Worm (Caenorhabditis elegans) whole organism, L2 larva: ENCODE results near the gene nhr-232.

Experiments
- C34F6.9 ChIP-seq: fragments of 150-350 bp; optimal IDR thresholded peaks from 2 replicates; lab custom pipeline; 2014; ENCODE audit warnings: missing biosample characterization, missing genetic modification characterization
- R02D3.7 ChIP-seq: fragments of 150-350 bp; optimal IDR thresholded peaks from 2 replicates; lab custom pipeline; 2014; ENCODE audit warnings: missing biosample characterization, missing genetic modification characterization
- ZK546.5 ChIP-seq: sonication (generic microtip); optimal IDR thresholded peaks from 2 replicates; lab custom pipeline; 2017; ENCODE audit warnings: missing biosample characterization, missing genetic modification characterization
- aly-2 ChIP-seq: fragments of 150-350 bp; optimal IDR thresholded peaks from 2 replicates; lab custom pipeline; 2014; ENCODE audit warnings: missing biosample characterization, missing genetic modification characterization
- blmp-1 ChIP-seq: sonication (generic microtip); optimal IDR thresholded peaks from 2 replicates; lab custom pipeline; 2017; ENCODE audit warnings: missing genetic modification characterization, mild to moderate bottlenecking, missing compliant biosample characterization, antibody characterized with exemption, moderate library complexity; ENCODE audit not compliant: insufficient read depth
- ceh-16 ChIP-seq: fragments of 150-350 bp; optimal IDR thresholded peaks from 2 replicates; lab custom pipeline; 2014; ENCODE audit warnings: missing biosample characterization, missing genetic modification characterization
- crh-2 ChIP-seq: sonication (generic microtip); optimal IDR thresholded peaks from 2 replicates; lab custom pipeline; 2017; ENCODE audit warnings: missing biosample characterization, missing genetic modification characterization
- dmd-4 ChIP-seq: sonication (generic microtip); optimal IDR thresholded peaks from 2 replicates; lab custom pipeline; 2017; ENCODE audit warnings: missing biosample characterization, missing genetic modification characterization
- egl-27 ChIP-seq: sonication (generic microtip); optimal IDR thresholded peaks from 3 replicates; lab custom pipeline; 2017; ENCODE audit warnings: missing biosample characterization, missing genetic modification reagents, missing genetic modification characterization
- elt-1 ChIP-seq: fragments of 150-350 bp; optimal IDR thresholded peaks from 2 replicates; lab custom pipeline; 2014; ENCODE audit warnings: missing biosample characterization, missing genetic modification characterization
- elt-3 ChIP-seq: sonication (generic microtip); optimal IDR thresholded peaks from 2 replicates; lab custom pipeline; 2017; ENCODE audit warnings: missing biosample characterization, missing genetic modification characterization
- fos-1 ChIP-seq: fragments of 150-350 bp; optimal IDR thresholded peaks from 2 replicates; lab custom pipeline; 2014; ENCODE audit warnings: missing biosample characterization, missing genetic modification characterization
- gmeb-1 ChIP-seq: fragments of 150-350 bp; optimal IDR thresholded peaks from 2 replicates; lab custom pipeline; 2014; ENCODE audit warnings: missing biosample characterization, missing genetic modification characterization
- lin-11 ChIP-seq: fragments of 150-350 bp; sonication (generic microtip); optimal IDR thresholded peaks from 2 replicates; lab custom pipeline; 2014; ENCODE audit warnings: missing biosample characterization, missing genetic modification characterization, inconsistent platforms, mixed read lengths
- lin-13 ChIP-seq: fragments of 150-350 bp; optimal IDR thresholded peaks from 2 replicates; lab custom pipeline; 2014; ENCODE audit warnings: missing biosample characterization, missing genetic modification reagents, missing genetic modification characterization
- lin-39 ChIP-seq: fragments of 150-350 bp; optimal IDR thresholded peaks from 2 replicates; lab custom pipeline; 2014; ENCODE audit warnings: missing biosample characterization, missing genetic modification reagents, missing genetic modification characterization
- lsy-2 ChIP-seq, 2 experiments: fragments of 150-350 bp in 1 of 2; sonication (generic microtip) in 1 of 2; optimal IDR thresholded peaks; 2 replicates each; lab custom pipeline; 2014 to 2017; ENCODE audit warnings: missing biosample characterization in 2 of 2, missing genetic modification characterization in 2 of 2
- mab-5 ChIP-seq: fragments of 150-350 bp; optimal IDR thresholded peaks from 2 replicates; lab custom pipeline; 2014; ENCODE audit warnings: missing biosample characterization, missing genetic modification characterization
- mbf-1 ChIP-seq: sonication (generic microtip); optimal IDR thresholded peaks from 2 replicates; lab custom pipeline; 2017; ENCODE audit warnings: missing biosample characterization, missing genetic modification characterization
- mdl-1 ChIP-seq, 2 experiments: fragments of 150-350 bp in 1 of 2; sonication (generic microtip) in 1 of 2; optimal IDR thresholded peaks; 2 replicates each; lab custom pipeline; 2017; ENCODE audit warnings: missing biosample characterization in 2 of 2, missing genetic modification characterization in 2 of 2
- nhr-10 ChIP-seq: sonication (generic microtip); optimal IDR thresholded peaks from 2 replicates; lab custom pipeline; 2017; ENCODE audit warnings: missing biosample characterization, missing genetic modification characterization
- nhr-12 ChIP-seq: fragments of 150-350 bp; optimal IDR thresholded peaks from 2 replicates; lab custom pipeline; 2014; ENCODE audit warnings: missing biosample characterization, missing genetic modification characterization
- nhr-129 ChIP-seq: fragments of 150-350 bp; optimal IDR thresholded peaks from 2 replicates; lab custom pipeline; 2014; ENCODE audit warnings: missing biosample characterization, missing genetic modification characterization
- nhr-21 ChIP-seq: fragments of 150-350 bp; optimal IDR thresholded peaks from 2 replicates; lab custom pipeline; 2014; ENCODE audit warnings: missing biosample characterization, missing genetic modification characterization
- nhr-6 ChIP-seq: fragments of 150-350 bp; optimal IDR thresholded peaks from 2 replicates; lab custom pipeline; 2014; ENCODE audit warnings: missing biosample characterization, missing genetic modification characterization
- peb-1 ChIP-seq: fragments of 150-350 bp; optimal IDR thresholded peaks from 2 replicates; lab custom pipeline; 2014; ENCODE audit warnings: missing biosample characterization, missing genetic modification characterization
- sma-3 ChIP-seq: sonication (generic microtip); optimal IDR thresholded peaks from 2 replicates; lab custom pipeline; 2016; ENCODE audit warnings: missing genetic modification reagents, missing genetic modification characterization, missing compliant biosample characterization
- sma-9 ChIP-seq, 2 experiments: fragments of 150-350 bp in 1 of 2; sonication (generic microtip) in 1 of 2; optimal IDR thresholded peaks; 2 replicates each; lab custom pipeline; 2014 to 2016; ENCODE audit warnings: missing genetic modification characterization in 2 of 2, mild to moderate bottlenecking in 1 of 2, missing biosample characterization in 1 of 2, missing compliant biosample characterization in 1 of 2, missing genetic modification reagents in 1 of 2, moderate library complexity in 1 of 2
- snpc-4 ChIP-seq: fragments of 150-350 bp; optimal IDR thresholded peaks from 2 replicates; lab custom pipeline; 2014; ENCODE audit warnings: missing biosample characterization, missing genetic modification characterization
- zag-1 ChIP-seq: fragments of 150-350 bp; optimal IDR thresholded peaks from 2 replicates; lab custom pipeline; 2014; ENCODE audit warnings: missing biosample characterization, missing genetic modification characterization
- ztf-4 ChIP-seq: fragments of 150-350 bp; optimal IDR thresholded peaks from 2 replicates; lab custom pipeline; 2014; ENCODE audit warnings: missing biosample characterization, missing genetic modification characterization

The nhr-232 gene

DNA sequence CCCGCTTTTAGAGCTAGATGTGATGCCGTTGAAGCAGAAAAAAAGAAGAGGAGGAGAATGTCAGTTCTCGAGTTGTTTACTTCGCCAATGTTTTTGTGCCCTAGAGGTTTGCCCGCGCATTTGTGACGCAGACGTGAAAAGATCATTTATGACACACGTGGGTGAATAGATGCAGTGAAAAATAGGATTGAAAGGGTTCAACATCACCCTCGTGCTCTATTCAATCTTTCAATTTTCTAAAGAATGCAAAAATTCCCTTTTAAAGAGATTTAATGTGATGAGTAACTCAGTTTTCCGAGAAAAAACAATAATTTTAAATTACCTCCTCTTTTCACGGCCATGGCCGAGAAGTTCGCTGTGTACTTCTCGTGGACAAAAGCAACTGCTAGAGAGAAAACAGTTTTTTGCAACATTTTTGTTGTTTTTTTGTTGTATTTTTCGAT, 9.5 kb upstream of the nhr-232 start:
- TF ChIP-seq elt-1 (tag; lab: Kevin White, UChicago) (no peak), lin-13 (GFP tag; lab: Kevin White, UChicago) (peak; percentile 27), ztf-4 (peak; percentile 29), sma-3 (GFP tag; lab: Kevin White, UChicago) (no peak), nhr-21 (tag; lab: Kevin White, UChicago) (peak; percentile 46), elt-3 (tag; lab: Kevin White, UChicago) (no peak), crh-2 (tag; lab: Kevin White, UChicago) (peak; percentile 68), lin-39 (tag; lab: Kevin White, UChicago) (no peak), mdl-1 (tag; optimal IDR thresholded peaks at IDR 0.05; lab: Kevin White, UChicago) (peak; percentile 72 to 94), nhr-12 (no peak), peb-1 (tag; lab: Kevin White, UChicago) (no peak), aly-2 (tag; lab: Kevin White, UChicago) (no peak), lsy-2 (tag; optimal IDR thresholded peaks at IDR 0.05; lab: Kevin White, UChicago) (peak; percentile 11 to 73), C34F6.9 (tag; lab: Kevin White, UChicago) (peak; percentile 79), sma-9 (GFP tag; optimal IDR thresholded peaks at IDR 0.05; lab: Kevin White, UChicago) (peak; percentile 67), sma-9 (tag; optimal IDR thresholded peaks at IDR 0.05; lab: Kevin White, UChicago) (no peak), egl-27 (no peak), nhr-6 (tag; lab: Kevin White, UChicago) (peak; percentile 47), nhr-129 (tag; lab: Kevin White, UChicago) (peak; percentile 88), ceh-16 (tag; lab: Kevin White, UChicago) (no peak), fos-1 (peak; percentile 6), lin-11 (tag; lab: Kevin White, UChicago) (peak; percentile 19)

DNA sequence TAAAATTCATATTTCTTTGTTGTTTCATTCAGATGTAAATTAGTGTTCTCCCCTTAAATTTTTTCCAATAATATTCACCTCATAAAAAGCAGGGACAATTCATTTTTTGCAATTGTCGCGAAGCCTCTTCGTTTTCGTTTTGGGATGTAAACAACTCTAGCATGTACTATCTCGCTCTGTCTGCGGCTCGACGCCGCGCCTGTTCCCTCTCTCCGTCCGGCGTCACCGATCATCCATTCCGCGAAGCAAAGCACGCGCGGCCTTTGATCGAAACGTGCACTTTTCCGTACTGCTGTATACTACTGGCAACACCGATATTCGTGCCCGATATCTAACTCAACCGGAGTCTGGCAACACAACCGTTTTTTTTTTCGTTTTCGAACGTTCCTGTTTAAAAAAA, 9.0 kb upstream of the nhr-232 start:
- TF ChIP-seq dmd-4 (tag; lab: Kevin White, UChicago) (no peak), nhr-10 (no peak), ztf-4 (no peak), nhr-129 (tag; lab: Kevin White, UChicago) (no peak), mdl-1 (tag; optimal IDR thresholded peaks at IDR 0.05; lab: Kevin White, UChicago) (peak in 1 of 2 experiments; percentile 15), sma-9 (GFP tag; optimal IDR thresholded peaks at IDR 0.05; lab: Kevin White, UChicago) (peak; percentile 0), sma-9 (tag; optimal IDR thresholded peaks at IDR 0.05; lab: Kevin White, UChicago) (no peak)
- TF ChIP-seq, all 48 proteins: peak for 2

DNA sequence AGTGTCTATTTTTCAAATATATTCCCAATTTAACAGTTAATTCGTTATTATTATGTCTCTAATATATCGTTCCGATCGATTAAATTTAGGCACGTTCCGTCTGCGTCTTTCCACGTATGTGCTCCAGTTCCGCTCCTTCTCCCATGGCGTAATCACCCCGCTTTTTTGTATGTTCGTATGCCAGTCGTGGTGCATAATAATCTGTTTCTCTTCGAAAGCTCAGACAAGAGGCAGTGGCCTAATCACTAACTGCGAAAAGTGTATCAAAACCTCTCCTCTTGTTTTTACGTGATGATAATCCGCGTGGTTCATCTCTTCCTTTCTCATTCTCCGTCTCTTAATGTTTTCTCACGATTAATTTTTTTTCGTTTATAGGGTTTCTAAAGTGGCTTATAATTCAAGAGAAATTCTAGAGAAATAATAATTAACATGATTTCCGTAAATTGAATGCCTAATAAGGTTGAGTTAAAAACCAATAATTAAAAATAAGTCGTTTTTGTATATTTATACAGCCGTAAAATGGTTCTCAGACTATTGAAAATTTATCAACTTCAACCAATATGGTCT, 8.2 kb upstream of the nhr-232 start:
- peak; percentile 32 for TF ChIP-seq nhr-129 (tag; lab: Kevin White, UChicago)
- peak in 1 of 2 experiments; percentile 38 for TF ChIP-seq lsy-2 (tag; optimal IDR thresholded peaks at IDR 0.05; lab: Kevin White, UChicago)
- TF ChIP-seq egl-27, result no peak
- peak; percentile 37 for TF ChIP-seq C34F6.9 (tag; lab: Kevin White, UChicago)
- no peak for TF ChIP-seq snpc-4 (tag; lab: Kevin White, UChicago)
- no peak for TF ChIP-seq blmp-1
- TF ChIP-seq gmeb-1, result no peak
- TF ChIP-seq mab-5 (tag; lab: Kevin White, UChicago), result no peak
- TF ChIP-seq R02D3.7 (tag; lab: Kevin White, UChicago), result no peak

DNA sequence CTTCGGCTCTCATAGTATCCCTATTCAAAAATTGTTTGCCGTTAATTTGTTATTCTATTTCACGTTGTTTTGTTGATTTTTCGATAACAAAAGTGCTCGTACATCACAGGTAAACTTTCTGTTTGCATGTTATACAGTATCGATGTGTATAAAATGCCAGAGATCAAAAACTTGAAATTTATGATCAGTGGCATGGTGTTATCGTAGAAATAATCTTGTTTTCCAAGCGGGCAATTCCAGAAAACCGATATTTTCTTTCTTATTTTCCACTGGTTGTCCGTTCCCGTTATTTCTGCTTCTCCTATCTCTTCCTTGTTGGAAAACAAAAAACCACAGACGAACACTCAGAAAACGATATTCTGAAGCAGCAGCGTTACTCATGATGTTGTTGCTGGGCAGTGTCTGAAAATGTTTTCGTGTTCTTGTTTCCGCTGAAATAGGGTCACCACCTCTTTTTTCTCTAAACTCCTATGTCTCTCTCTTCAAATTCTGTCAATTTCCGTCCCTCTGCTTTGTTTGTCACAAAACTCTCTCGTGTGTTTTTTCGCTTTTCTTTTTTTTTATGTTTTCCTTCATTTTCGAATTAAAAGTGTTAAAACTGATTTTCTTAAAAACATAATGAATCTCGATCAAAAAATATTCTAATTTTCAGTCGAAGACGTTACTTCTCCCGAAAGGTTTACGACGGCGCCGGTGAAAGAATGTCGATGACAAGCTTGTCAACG, 7.6 kb upstream of the nhr-232 start, which contains the start of gene akt-1:
TSS of gene akt-1 (plus strand) at position 651 of the 725 bp plus-strand sequence.
- no peak for TF ChIP-seq sma-9 (GFP tag; optimal IDR thresholded peaks at IDR 0.05; lab: Kevin White, UChicago)
- TF ChIP-seq sma-9 (tag; optimal IDR thresholded peaks at IDR 0.05; lab: Kevin White, UChicago), result no peak
- no peak for TF ChIP-seq zag-1
- TF ChIP-seq C34F6.9 (tag; lab: Kevin White, UChicago), result no peak
- no peak for TF ChIP-seq nhr-21 (tag; lab: Kevin White, UChicago)
- no peak for TF ChIP-seq peb-1 (tag; lab: Kevin White, UChicago)
- no peak for TF ChIP-seq crh-2 (tag; lab: Kevin White, UChicago)
- TF ChIP-seq ZK546.5 (tag; lab: Kevin White, UChicago), result no peak
- TF ChIP-seq mdl-1 (tag; optimal IDR thresholded peaks at IDR 0.05; lab: Kevin White, UChicago), result no peak
- TF ChIP-seq mbf-1 (tag; lab: Kevin White, UChicago), result no peak
- TF ChIP-seq ceh-16 (tag; lab: Kevin White, UChicago), result no peak
- no peak for TF ChIP-seq nhr-6 (tag; lab: Kevin White, UChicago)
